Fruit fly (Drosophila melanogaster) whole organism, embryonic: Measurements from ENCODE around the gene CG15865.

Experiments
- Aef1 ChIP-seq: fragments of 200-800 bp; sonication (Bioruptor generic); IDR thresholded peaks from 3 replicates; pipeline ENCODE4 v1.3.6; 2022; ENCODE audit warnings: missing biosample characterization, missing genetic modification characterization
- Antp ChIP-seq: fragments of 200-800 bp; sonication (Bioruptor generic); optimal IDR thresholded peaks from 3 replicates; lab custom pipeline; 2016; ENCODE audit warnings: missing biosample characterization, missing genetic modification characterization
- Atf-2 ChIP-seq: fragments of 200-800 bp; sonication (Bioruptor generic); optimal IDR thresholded peaks from 2 replicates; lab custom pipeline; 2016; ENCODE audit warnings: missing biosample characterization, missing genetic modification characterization
- CG10431 ChIP-seq: fragments of 200-800 bp; sonication (Bioruptor generic); optimal IDR thresholded peaks from 3 replicates; lab custom pipeline; 2018; ENCODE audit warnings: missing biosample characterization, mild to moderate bottlenecking, missing genetic modification characterization
- CG12155 ChIP-seq: fragments of 200-800 bp; sonication (Bioruptor generic); optimal IDR thresholded peaks from 3 replicates; lab custom pipeline; 2016; ENCODE audit warnings: missing biosample characterization, missing genetic modification characterization
- CG12236 ChIP-seq: fragments of 200-800 bp; sonication (Bioruptor generic); optimal IDR thresholded peaks from 2 replicates; lab custom pipeline; 2016; ENCODE audit warnings: missing biosample characterization, missing genetic modification characterization
- CG12659 ChIP-seq: fragments of 200-800 bp; sonication (Bioruptor generic); optimal IDR thresholded peaks from 3 replicates; lab custom pipeline; 2017; ENCODE audit warnings: mild to moderate bottlenecking, missing biosample characterization, missing genetic modification reagents, missing genetic modification characterization
- CG16813 ChIP-seq: fragments of 200-800 bp; sonication (Bioruptor generic); IDR thresholded peaks from 3 replicates; pipeline ENCODE4 v1.3.6; 2022; ENCODE audit warnings: missing biosample characterization, missing genetic modification characterization; ENCODE audit not compliant: partially characterized antibody
- CG2202 ChIP-seq: fragments of 200-800 bp; sonication (Bioruptor generic); optimal IDR thresholded peaks from 2 replicates; lab custom pipeline; 2018; ENCODE audit warnings: missing biosample characterization, mild to moderate bottlenecking, missing genetic modification characterization
- CG2889 ChIP-seq: fragments of 200-800 bp; sonication (Bioruptor generic); IDR thresholded peaks from 3 replicates; pipeline ENCODE4 v1.3.6; 2022; ENCODE audit warnings: missing biosample characterization, missing genetic modification characterization
- CG3163 ChIP-seq: fragments of 200-800 bp; sonication (Bioruptor generic); optimal IDR thresholded peaks from 3 replicates; lab custom pipeline; 2016; ENCODE audit warnings: missing biosample characterization, missing genetic modification characterization
- CG42726 ChIP-seq: fragments of 200-800 bp; sonication (Bioruptor generic); IDR thresholded peaks from 2 replicates; pipeline ENCODE4 v1.3.6; 2022; ENCODE audit warnings: missing biosample characterization, missing genetic modification characterization; ENCODE audit not compliant: partially characterized antibody
- CG4404 ChIP-seq: fragments of 200-800 bp; sonication (Bioruptor generic); IDR thresholded peaks from 2 replicates; pipeline ENCODE4 v1.3.6; 2022; ENCODE audit warnings: missing biosample characterization, missing genetic modification characterization
- CG4730 ChIP-seq: fragments of 200-800 bp; sonication (Bioruptor generic); IDR thresholded peaks from 2 replicates; pipeline ENCODE4 v1.3.6; 2022; ENCODE audit warnings: missing biosample characterization, missing genetic modification characterization
- CG4820 ChIP-seq: fragments of 200-800 bp; sonication (Bioruptor generic); optimal IDR thresholded peaks from 3 replicates; lab custom pipeline; 2016; ENCODE audit warnings: missing biosample characterization, missing genetic modification characterization
- CG5245 ChIP-seq: fragments of 200-800 bp; sonication (Bioruptor generic); optimal IDR thresholded peaks from 3 replicates; lab custom pipeline; 2016; ENCODE audit warnings: missing biosample characterization, missing genetic modification characterization
- CG8089 ChIP-seq: fragments of 200-800 bp; sonication (Bioruptor generic); optimal IDR thresholded peaks from 3 replicates; lab custom pipeline; 2016; ENCODE audit warnings: missing biosample characterization, missing genetic modification characterization
- CG8924 ChIP-seq: fragments of 200-800 bp; optimal IDR thresholded peaks from 3 replicates; lab custom pipeline; 2019; ENCODE audit warnings: missing biosample characterization, mild to moderate bottlenecking, missing genetic modification characterization, moderate library complexity
- D19A ChIP-seq: fragments of 200-800 bp; optimal IDR thresholded peaks from 3 replicates; lab custom pipeline; 2019; ENCODE audit warnings: missing biosample characterization, mild to moderate bottlenecking, missing genetic modification characterization, moderate library complexity
- Dfd ChIP-seq, 2 experiments: fragments of >200 bp; optimal IDR thresholded peaks; 2 replicates each; lab custom pipeline; 2017; ENCODE audit warnings: missing biosample characterization in 2 of 2, missing genetic modification characterization in 2 of 2
- Ets65A ChIP-seq: fragments of 200-800 bp; sonication (Bioruptor generic); peaks from one replicate; lab custom pipeline; 2016; ENCODE audit warnings: missing biosample characterization, missing genetic modification characterization
- Ets97D ChIP-seq: fragments of 200-800 bp; sonication (Bioruptor generic); optimal IDR thresholded peaks from 3 replicates; lab custom pipeline; 2016; ENCODE audit warnings: missing biosample characterization, missing genetic modification characterization
- Fer1 ChIP-seq: fragments of 200-800 bp; sonication (Bioruptor generic); optimal IDR thresholded peaks from 2 replicates; lab custom pipeline; 2017; ENCODE audit warnings: missing biosample characterization, mild to moderate bottlenecking, missing genetic modification characterization
- HmgD ChIP-seq: fragments of 200-800 bp; sonication (Bioruptor generic); optimal IDR thresholded peaks from 3 replicates; lab custom pipeline; 2016; ENCODE audit warnings: missing biosample characterization, missing genetic modification characterization
- Hsf ChIP-seq: fragments of 200-800 bp; sonication (Bioruptor generic); optimal IDR thresholded peaks from 3 replicates; lab custom pipeline; 2016; ENCODE audit warnings: missing biosample characterization, missing genetic modification characterization
- Med ChIP-seq: fragments of 200-800 bp; sonication (Bioruptor generic); peaks from one replicate; lab custom pipeline; 2016; ENCODE audit warnings: missing biosample characterization, missing genetic modification characterization, mild to moderate bottlenecking, inconsistent platforms, moderate library complexity
- NFAT ChIP-seq: fragments of 200-800 bp; sonication (Bioruptor generic); IDR thresholded peaks from 2 replicates; pipeline ENCODE4 v1.3.6; 2022; ENCODE audit warnings: missing biosample characterization, missing genetic modification characterization
- Xbp1 ChIP-seq: fragments of 200-800 bp; sonication (Bioruptor generic); optimal IDR thresholded peaks from 3 replicates; lab custom pipeline; 2016; ENCODE audit warnings: missing biosample characterization, mild to moderate bottlenecking, missing genetic modification characterization
- ab ChIP-seq: fragments of 200-800 bp; sonication (Bioruptor generic); optimal IDR thresholded peaks from 2 replicates; lab custom pipeline; 2016; ENCODE audit warnings: missing biosample characterization, missing genetic modification characterization
- aop ChIP-seq: fragments of 200-800 bp; sonication (Bioruptor generic); IDR thresholded peaks from 2 replicates; pipeline ENCODE4 v1.3.6; 2022; ENCODE audit warnings: missing biosample characterization, missing genetic modification characterization
- ato ChIP-seq: fragments of 200-800 bp; sonication (Bioruptor generic); IDR thresholded peaks from 2 replicates; pipeline ENCODE4 v1.3.6; 2022; ENCODE audit warnings: missing biosample characterization, missing genetic modification characterization; ENCODE audit not compliant: partially characterized antibody
- crp ChIP-seq, 2 experiments: fragments of 200-800 bp; sonication (Bioruptor generic); optimal IDR thresholded peaks; 2 replicates in 1 of 2; 3 replicates in 1 of 2; lab custom pipeline; 2017; ENCODE audit warnings: missing biosample characterization in 2 of 2, missing genetic modification characterization in 2 of 2, mild to moderate bottlenecking in 1 of 2, moderate library complexity in 1 of 2
- da ChIP-seq: fragments of 200-800 bp; sonication (Bioruptor generic); optimal IDR thresholded peaks from 2 replicates; lab custom pipeline; 2016; ENCODE audit warnings: missing biosample characterization, missing genetic modification characterization
- dati ChIP-seq: fragments of 200-800 bp; sonication (Bioruptor generic); IDR thresholded peaks from 2 replicates; pipeline ENCODE4 v1.3.6; 2022; ENCODE audit warnings: missing biosample characterization, missing genetic modification characterization
- disco-r ChIP-seq: fragments of 200-800 bp; sonication (Bioruptor generic); optimal IDR thresholded peaks from 2 replicates; lab custom pipeline; 2016; ENCODE audit warnings: missing biosample characterization, missing genetic modification characterization
- ewg ChIP-seq: fragments of 200-800 bp; sonication (Bioruptor generic); optimal IDR thresholded peaks from 3 replicates; lab custom pipeline; 2017; ENCODE audit warnings: mild to moderate bottlenecking, missing biosample characterization, missing genetic modification reagents, missing genetic modification characterization
- fd96Cb ChIP-seq: fragments of 200-800 bp; sonication (Bioruptor generic); optimal IDR thresholded peaks from 2 replicates; lab custom pipeline; 2018; ENCODE audit warnings: missing biosample characterization, mild to moderate bottlenecking, missing genetic modification characterization, moderate library complexity
- gro ChIP-seq: fragments of 200-800 bp; sonication (Bioruptor generic); optimal IDR thresholded peaks from 2 replicates; lab custom pipeline; 2016; ENCODE audit warnings: missing biosample characterization, missing genetic modification characterization
- gsb-n ChIP-seq: fragments of 200-800 bp; sonication (Bioruptor generic); optimal IDR thresholded peaks from 3 replicates; lab custom pipeline; 2018; ENCODE audit warnings: missing biosample characterization, mild to moderate bottlenecking, missing genetic modification characterization
- lilli ChIP-seq: fragments of 200-800 bp; sonication (Bioruptor generic); optimal IDR thresholded peaks from 3 replicates; lab custom pipeline; 2016; ENCODE audit warnings: missing biosample characterization, missing genetic modification characterization
- luna ChIP-seq: fragments of 200-800 bp; sonication (Bioruptor generic); optimal IDR thresholded peaks from 2 replicates; lab custom pipeline; 2016; ENCODE audit warnings: missing biosample characterization, missing genetic modification characterization
- nmo ChIP-seq: fragments of 200-800 bp; sonication (Bioruptor generic); optimal IDR thresholded peaks from 2 replicates; lab custom pipeline; 2018; ENCODE audit warnings: missing biosample characterization, mild to moderate bottlenecking, missing genetic modification characterization, moderate library complexity
- pb ChIP-seq: fragments of 200-800 bp; sonication (Bioruptor generic); optimal IDR thresholded peaks from 3 replicates; lab custom pipeline; 2016; ENCODE audit warnings: missing biosample characterization, missing genetic modification characterization
- peb ChIP-seq: fragments of 200-800 bp; sonication (Bioruptor generic); IDR thresholded peaks from 2 replicates; pipeline ENCODE4 v1.3.6; 2022; ENCODE audit warnings: missing biosample characterization, missing genetic modification characterization
- pho ChIP-seq: fragments of 200-800 bp; sonication (Bioruptor generic); optimal IDR thresholded peaks from 2 replicates; lab custom pipeline; 2016; ENCODE audit warnings: missing biosample characterization, missing genetic modification characterization
- pita ChIP-seq: fragments of 200-800 bp; sonication (Bioruptor generic); optimal IDR thresholded peaks from 2 replicates; lab custom pipeline; 2017; ENCODE audit warnings: missing biosample characterization, mild to moderate bottlenecking, missing genetic modification characterization
- pros ChIP-seq: fragments of 200-800 bp; sonication (Bioruptor generic); optimal IDR thresholded peaks from 3 replicates; lab custom pipeline; 2019; ENCODE audit warnings: missing biosample characterization, mild to moderate bottlenecking, missing genetic modification characterization, moderate library complexity
- psq ChIP-seq: fragments of 200-800 bp; sonication (Bioruptor generic); optimal IDR thresholded peaks from 2 replicates; lab custom pipeline; 2017; ENCODE audit warnings: missing biosample characterization, missing genetic modification characterization
- shn ChIP-seq: fragments of 200-800 bp; sonication (Bioruptor generic); optimal IDR thresholded peaks from 3 replicates; lab custom pipeline; 2016; ENCODE audit warnings: missing biosample characterization, missing genetic modification characterization
- trem ChIP-seq: fragments of 200-800 bp; optimal IDR thresholded peaks from 3 replicates; lab custom pipeline; 2019; ENCODE audit warnings: missing biosample characterization, mild to moderate bottlenecking, missing genetic modification characterization, moderate library complexity
- ttk ChIP-seq: fragments of 200-800 bp; sonication (Bioruptor generic); IDR thresholded peaks from 2 replicates; pipeline ENCODE4 v2.1.2; 2022; ENCODE audit warnings: missing biosample characterization, missing genetic modification characterization
- zen ChIP-seq: fragments of 200-800 bp; sonication (Bioruptor generic); optimal IDR thresholded peaks from 3 replicates; lab custom pipeline; 2018; ENCODE audit warnings: missing biosample characterization, mild to moderate bottlenecking, missing genetic modification characterization, moderate library complexity

The CG15865 gene

dm6 chrX:16687400-16688105, 23.3 kb upstream of the CG15865 start (continued):
- TF ChIP-seq CG16813 (no peak), CG3163 (no peak), Aef1 (GFP tag; lab: Robert Waterston, UW) (no peak), Ets65A (peak; percentile 76), gsb-n (tag; lab: Kevin White, UChicago) (no peak), pho (no peak), Atf-2 (GFP tag; lab: Kevin White, UChicago) (no peak), dati (no peak), CG12659 (GFP tag; lab: Kevin White, UChicago) (peak; percentile 2), CG4820 (no peak), zen (tag; lab: Kevin White, UChicago) (no peak), shn (no peak), NFAT (GFP tag; lab: Robert Waterston, UW) (no peak), Fer1 (GFP tag; lab: Kevin White, UChicago) (peak; percentile 33), ato (GFP tag; lab: Robert Waterston, UW) (no peak), peb (GFP tag; lab: Robert Waterston, UW) (no peak), fd96Cb (tag; lab: Kevin White, UChicago) (no peak), CG42726 (GFP tag; lab: Robert Waterston, UW) (no peak), CG12155 (GFP tag; lab: Kevin White, UChicago) (no peak), ab (no peak), ewg (GFP tag; lab: Kevin White, UChicago) (peak; percentile 80), Antp (GFP tag; lab: Kevin White, UChicago) (no peak), gro (GFP tag; lab: Kevin White, UChicago) (no peak), disco-r (GFP tag; lab: Kevin White, UChicago) (no peak), Med (peak; percentile 36), D19A (tag; lab: Kevin White, UChicago) (peak; percentile 9), psq (GFP tag; lab: Kevin White, UChicago) (no peak), luna (GFP tag; lab: Kevin White, UChicago) (no peak), CG10431 (GFP tag; lab: Kevin White, UChicago) (no peak), ttk (GFP tag; lab: Robert Waterston, UW) (no peak), Dfd (GFP tag; optimal IDR thresholded peaks at IDR 0.05; lab: Kevin White, UChicago) (no peak), pros (GFP tag; lab: Kevin White, UChicago) (no peak), CG2202 (tag; lab: Kevin White, UChicago) (no peak), Ets97D (GFP tag; lab: Kevin White, UChicago) (no peak), CG8924 (tag; lab: Kevin White, UChicago) (no peak), pb (GFP tag; lab: Kevin White, UChicago) (no peak), CG12236 (GFP tag; lab: Kevin White, UChicago) (no peak), pita (GFP tag; lab: Kevin White, UChicago) (no peak), crp (GFP tag; optimal IDR thresholded peaks at IDR 0.05; lab: Kevin White, UChicago) (no peak), Hsf (GFP tag; lab: Kevin White, UChicago) (no peak), CG4730 (no peak), Xbp1 (GFP tag; lab: Kevin White, UChicago) (no peak), da (GFP tag; lab: Kevin White, UChicago) (no peak), aop (GFP tag; lab: Robert Waterston, UW) (no peak), CG5245 (GFP tag; lab: Kevin White, UChicago) (no peak), trem (no peak), CG8089 (GFP tag; lab: Kevin White, UChicago) (no peak), CG4404 (GFP tag; lab: Robert Waterston, UW) (no peak), CG2889 (GFP tag; lab: Robert Waterston, UW) (no peak), nmo (GFP tag; lab: Kevin White, UChicago) (peak; percentile 24), HmgD (GFP tag; lab: Kevin White, UChicago) (no peak), lilli (GFP tag; lab: Kevin White, UChicago) (no peak)
